Worm (Caenorhabditis elegans): ENCODE measurements around the gene srx-5.

srx-5 gene

DNA sequence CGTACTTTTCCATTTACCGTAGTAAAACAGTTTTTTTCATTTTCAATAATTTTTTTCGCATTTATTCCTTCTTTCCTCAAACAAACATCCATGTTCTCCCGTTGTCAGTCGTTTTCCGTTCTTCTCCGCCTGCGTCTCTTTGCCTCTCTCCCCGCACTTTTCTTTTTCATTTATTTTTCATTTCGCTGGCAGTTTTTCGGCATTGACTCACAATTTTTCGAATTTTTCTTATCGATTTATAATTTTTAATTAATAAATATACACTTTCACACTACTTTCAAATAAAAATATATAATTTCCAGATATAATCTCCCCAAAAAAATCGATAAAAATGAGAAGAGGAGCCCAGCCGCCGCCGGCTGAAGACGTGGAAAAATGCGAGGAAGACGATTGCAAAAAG is 12.5 kb upstream of the srx-5 start, which contains the start of gene H25P19.1:
H25P19.1 (plus strand) TSS at position 301 of the 400 bp plus-strand sequence.
- TF ChIP-seq tra-4 (tag; optimal IDR thresholded peaks at IDR 0.05) (no peak), tbx-37 (GFP tag; conservative IDR thresholded peaks at IDR 0.05) (no peak), hmbx-1 (tag; optimal IDR thresholded peaks at IDR 0.05) (no peak), ama-1 (optimal IDR thresholded peaks at IDR 0.05) (no peak), sea-1 (GFP tag; conservative IDR thresholded peaks at IDR 0.05) (no peak), F13C5.2 (tag; optimal IDR thresholded peaks at IDR 0.05) (no peak), aly-1 (tag; optimal IDR thresholded peaks at IDR 0.05) (no peak), tbx-11 (GFP tag; IDR thresholded peaks at IDR 0.05) (no peak), ceh-36 (tag; optimal IDR thresholded peaks at IDR 0.05) (no peak)

DNA sequence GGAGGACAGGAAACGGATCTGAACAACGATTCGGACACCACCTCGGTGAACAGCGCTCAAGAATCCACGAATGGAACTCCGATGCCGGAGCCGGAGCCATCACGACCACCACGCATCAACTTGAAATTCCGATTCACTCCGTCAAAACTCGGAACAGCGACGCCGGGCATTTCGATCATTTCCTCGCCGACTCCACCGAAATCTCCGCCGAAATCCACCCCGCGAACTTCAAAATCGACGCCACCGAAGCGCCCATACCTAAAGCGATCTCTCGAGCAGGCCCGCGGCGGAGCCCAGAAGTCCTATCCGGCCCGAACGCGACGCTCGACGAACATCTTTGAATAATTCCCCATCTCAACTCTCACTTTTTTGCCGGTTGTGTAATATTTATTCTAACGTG is 10.3 kb upstream of the srx-5 start:
- TF ChIP-seq hmg-4 (GFP tag; optimal IDR thresholded peaks at IDR 0.05) (no peak), sea-1 (GFP tag; conservative IDR thresholded peaks at IDR 0.05) (no peak)

DNA sequence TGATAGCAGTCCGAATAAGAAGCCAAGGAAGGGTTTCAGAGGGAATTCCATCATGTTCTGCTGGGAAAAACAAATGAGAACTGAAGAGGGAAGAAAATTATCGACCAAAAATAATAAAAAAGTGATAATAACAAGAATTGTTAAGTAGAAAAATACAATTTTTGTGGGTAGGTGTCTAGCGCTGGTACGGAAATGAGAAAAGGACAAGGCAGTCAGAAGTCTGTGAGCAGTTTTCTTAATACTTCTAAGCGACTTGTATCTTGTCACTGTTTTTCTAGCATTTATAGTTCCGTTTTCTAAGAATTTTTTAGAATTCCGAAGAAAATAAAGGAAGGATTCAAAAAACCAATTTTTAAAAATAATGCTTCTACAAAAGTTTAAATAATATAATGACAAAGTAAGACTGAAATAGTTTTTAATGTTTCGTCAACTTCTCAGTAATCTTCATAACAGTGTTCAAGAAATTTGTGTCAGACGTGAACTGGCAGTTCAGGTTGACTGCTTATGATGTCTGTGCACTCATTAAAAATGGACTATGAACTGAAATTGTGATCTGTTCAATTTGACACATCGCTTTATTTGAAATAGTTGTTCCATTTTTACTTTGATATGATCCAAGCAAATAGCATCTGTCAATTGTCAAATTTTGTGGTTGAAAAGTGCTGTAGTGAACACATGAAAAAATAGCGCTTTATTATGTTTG is 7.0 kb upstream of the srx-5 start, which contains the start of gene srx-4:
srx-4 (minus strand) TSS at position 51 of the 703 bp plus-strand sequence.
- TF ChIP-seq tbx-37 (GFP tag; conservative IDR thresholded peaks at IDR 0.05) (no peak), pes-1 (GFP tag; IDR thresholded peaks at IDR 0.05) (no peak)

DNA sequence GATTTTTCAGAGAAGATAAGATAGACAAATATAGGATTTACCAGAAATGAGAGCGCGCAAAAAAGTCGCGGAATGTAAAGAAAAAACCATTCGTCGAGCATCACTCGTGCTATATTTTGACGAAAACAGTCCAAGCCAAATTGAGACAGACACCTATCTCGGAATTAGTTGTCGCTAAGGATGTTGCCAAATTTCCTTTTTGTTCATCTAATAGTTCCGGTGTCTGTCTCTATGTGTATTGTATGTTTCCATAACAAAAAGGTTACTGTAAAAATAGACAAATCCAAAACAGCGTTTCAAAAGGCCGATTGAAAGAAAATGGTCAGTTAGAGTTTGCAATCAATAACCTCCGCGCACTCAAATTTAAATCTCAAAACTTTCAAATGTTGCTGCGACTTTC is 5.3 kb upstream of the srx-5 start, which contains the start of gene srj-53:
srj-53 (minus strand) TSS at position 101 of the 400 bp plus-strand sequence.
- TF ChIP-seq tra-4 (tag; optimal IDR thresholded peaks at IDR 0.05) (no peak), pes-1 (GFP tag; IDR thresholded peaks at IDR 0.05) (no peak), flt-1 (GFP tag; IDR thresholded peaks at IDR 0.05) (no peak), scrt-1 (GFP tag; IDR thresholded peaks at IDR 0.05) (no peak), ceh-36 (tag; optimal IDR thresholded peaks at IDR 0.05) (no peak), hmbx-1 (tag; optimal IDR thresholded peaks at IDR 0.05) (no peak), tbx-37 (GFP tag; conservative IDR thresholded peaks at IDR 0.05) (no peak), aly-1 (tag; optimal IDR thresholded peaks at IDR 0.05) (no peak), sea-1 (GFP tag; conservative IDR thresholded peaks at IDR 0.05) (no peak), hnd-1 (tag; optimal IDR thresholded peaks at IDR 0.05) (no peak), ets-7 (tag; optimal IDR thresholded peaks at IDR 0.05) (no peak), hmg-4 (GFP tag; optimal IDR thresholded peaks at IDR 0.05) (no peak), B0310.2 (tag; optimal IDR thresholded peaks at IDR 0.05) (no peak), ceh-13 (GFP tag; optimal IDR thresholded peaks at IDR 0.05) (no peak), F13C5.2 (tag; optimal IDR thresholded peaks at IDR 0.05) (no peak), tbx-11 (GFP tag; IDR thresholded peaks at IDR 0.05) (no peak), ama-1 (optimal IDR thresholded peaks at IDR 0.05) (no peak)

DNA sequence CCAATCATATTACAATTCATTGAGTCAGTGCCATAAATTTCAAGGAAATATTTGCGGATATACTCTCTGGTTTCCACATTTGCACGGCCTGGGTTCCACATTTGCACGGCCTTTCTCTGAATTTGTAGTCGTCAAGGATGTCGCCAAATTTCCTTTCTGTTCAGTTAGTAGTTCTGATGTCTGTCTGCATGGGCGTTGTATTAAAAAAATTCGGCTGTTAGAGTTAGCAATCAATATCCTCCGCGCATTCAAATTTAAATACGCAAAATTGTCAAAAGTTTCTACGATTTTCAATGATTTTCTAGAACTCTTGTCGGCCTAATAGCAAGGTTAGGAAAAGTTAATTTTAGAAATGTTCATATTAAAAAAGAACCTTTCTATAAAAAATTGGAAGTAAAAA is 4.0 kb upstream of the srx-5 start, which contains the start of gene srj-52:
srj-52 (minus strand) TSS at position 101 of the 400 bp plus-strand sequence.
- no peak for TF ChIP-seq ceh-36 (tag; optimal IDR thresholded peaks at IDR 0.05)
- no peak for TF ChIP-seq tra-4 (tag; optimal IDR thresholded peaks at IDR 0.05)
- TF ChIP-seq tbx-37 (GFP tag; conservative IDR thresholded peaks at IDR 0.05), result no peak

DNA sequence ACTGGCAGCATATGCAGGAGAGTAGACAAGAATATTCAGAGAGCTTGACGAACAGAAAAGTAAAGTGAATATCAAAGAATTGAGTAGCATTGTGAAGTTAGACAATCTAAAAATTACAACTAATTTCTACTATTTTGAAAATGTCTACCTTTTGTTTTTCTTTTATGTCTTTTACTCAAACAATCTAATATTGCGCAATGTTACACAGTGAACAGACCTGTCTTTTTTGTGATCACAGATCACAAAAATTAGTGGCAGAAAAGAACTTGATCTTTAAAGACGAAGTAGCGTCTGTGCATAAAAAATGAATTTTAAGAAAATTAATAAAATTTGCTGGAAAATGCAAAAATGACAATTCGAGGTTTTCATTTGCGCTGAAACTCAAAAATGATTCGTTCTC is 828 bp upstream of the srx-5 start:
- no peak for TF ChIP-seq ceh-13 (GFP tag; optimal IDR thresholded peaks at IDR 0.05)
- no peak for TF ChIP-seq flt-1 (GFP tag; IDR thresholded peaks at IDR 0.05)
- TF ChIP-seq ama-1 (optimal IDR thresholded peaks at IDR 0.05), result no peak
- TF ChIP-seq ceh-36 (tag; optimal IDR thresholded peaks at IDR 0.05), result no peak
- no peak for TF ChIP-seq tbx-37 (GFP tag; conservative IDR thresholded peaks at IDR 0.05)
- TF ChIP-seq scrt-1 (GFP tag; IDR thresholded peaks at IDR 0.05), result no peak
- TF ChIP-seq F13C5.2 (tag; optimal IDR thresholded peaks at IDR 0.05), result no peak
- TF ChIP-seq hmg-4 (GFP tag; optimal IDR thresholded peaks at IDR 0.05), result no peak
- TF ChIP-seq tra-4 (tag; optimal IDR thresholded peaks at IDR 0.05), result no peak
- TF ChIP-seq sea-1 (GFP tag; conservative IDR thresholded peaks at IDR 0.05), result no peak
- TF ChIP-seq tbx-11 (GFP tag; IDR thresholded peaks at IDR 0.05), result no peak
- no peak for TF ChIP-seq hmbx-1 (tag; optimal IDR thresholded peaks at IDR 0.05)
- TF ChIP-seq B0310.2 (tag; optimal IDR thresholded peaks at IDR 0.05), result no peak
- TF ChIP-seq ets-7 (tag; optimal IDR thresholded peaks at IDR 0.05), result no peak
- no peak for TF ChIP-seq hnd-1 (tag; optimal IDR thresholded peaks at IDR 0.05)
- no peak for TF ChIP-seq aly-1 (tag; optimal IDR thresholded peaks at IDR 0.05)

DNA sequence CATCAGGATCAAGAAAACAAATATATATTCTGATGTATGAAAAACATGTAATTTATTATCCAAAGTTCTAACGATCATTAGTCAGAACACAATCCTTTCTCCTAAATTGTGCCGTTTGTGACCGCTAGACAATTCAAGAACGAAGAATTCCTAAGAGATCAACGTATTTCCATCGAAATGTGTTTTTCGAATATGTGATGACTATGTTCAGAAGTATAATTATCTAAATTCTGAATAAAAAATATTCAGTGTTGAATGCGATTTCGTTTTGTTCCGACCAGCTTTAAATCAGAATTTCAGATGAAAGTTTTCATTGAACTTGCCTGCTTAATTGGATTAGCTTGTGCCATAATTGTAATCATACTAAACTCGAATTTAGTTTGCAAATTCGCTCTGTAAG is 2.4 kb downstream of the srx-5 start, which contains the start of gene srbc-37:
srbc-37 (plus strand) TSS at position 301 of the 400 bp plus-strand sequence.
- TF ChIP-seq pes-1 (GFP tag; IDR thresholded peaks at IDR 0.05) (no peak), ets-7 (tag; optimal IDR thresholded peaks at IDR 0.05) (no peak), F13C5.2 (tag; optimal IDR thresholded peaks at IDR 0.05) (no peak), B0310.2 (tag; optimal IDR thresholded peaks at IDR 0.05) (no peak), ama-1 (optimal IDR thresholded peaks at IDR 0.05) (no peak), hmbx-1 (tag; optimal IDR thresholded peaks at IDR 0.05) (no peak), scrt-1 (GFP tag; IDR thresholded peaks at IDR 0.05) (no peak), tbx-37 (GFP tag; conservative IDR thresholded peaks at IDR 0.05) (no peak), tra-4 (tag; optimal IDR thresholded peaks at IDR 0.05) (no peak), sea-1 (GFP tag; conservative IDR thresholded peaks at IDR 0.05) (no peak), hnd-1 (tag; optimal IDR thresholded peaks at IDR 0.05) (no peak), ceh-13 (GFP tag; optimal IDR thresholded peaks at IDR 0.05) (no peak), ceh-36 (tag; optimal IDR thresholded peaks at IDR 0.05) (no peak)

DNA sequence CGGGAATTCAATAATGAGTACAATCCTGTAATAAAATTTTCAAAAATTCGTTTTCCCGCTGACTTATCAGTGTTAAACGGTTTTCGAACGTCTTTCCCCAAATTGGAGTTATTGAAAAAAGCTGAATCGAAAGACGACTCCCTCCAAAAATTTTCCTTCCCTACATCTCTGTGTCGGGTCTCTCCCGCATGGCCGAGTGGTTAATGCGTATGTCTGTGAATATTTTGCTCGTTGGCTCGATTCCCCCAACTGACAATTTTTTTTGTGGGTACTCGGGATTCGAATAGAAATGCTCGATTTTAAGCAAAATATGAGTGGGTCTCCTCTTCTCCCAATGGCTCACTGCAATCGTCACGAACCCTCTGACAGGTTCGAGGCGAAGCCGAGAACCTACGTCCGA is 6.6 kb downstream of the srx-5 start:
- TF ChIP-seq scrt-1 (GFP tag; IDR thresholded peaks at IDR 0.05) (peak; percentile 68; the same call in 1 of the 2 replicates), flt-1 (GFP tag; IDR thresholded peaks at IDR 0.05) (peak; percentile 37; the same call in 1 of the 2 replicates), tbx-11 (GFP tag; IDR thresholded peaks at IDR 0.05) (peak; percentile 27; the same call in 1 of the 2 replicates), pes-1 (GFP tag; IDR thresholded peaks at IDR 0.05) (peak; percentile 78), tbx-37 (GFP tag; conservative IDR thresholded peaks at IDR 0.05) (0 out of 2 replicates have a peak, but pooled peaks have one; percentile 4)

Measured in whole organism, early embryonic.